Worm (Caenorhabditis elegans): ENCODE results near the gene C08B6.3.

The C08B6.3 gene

DNA sequence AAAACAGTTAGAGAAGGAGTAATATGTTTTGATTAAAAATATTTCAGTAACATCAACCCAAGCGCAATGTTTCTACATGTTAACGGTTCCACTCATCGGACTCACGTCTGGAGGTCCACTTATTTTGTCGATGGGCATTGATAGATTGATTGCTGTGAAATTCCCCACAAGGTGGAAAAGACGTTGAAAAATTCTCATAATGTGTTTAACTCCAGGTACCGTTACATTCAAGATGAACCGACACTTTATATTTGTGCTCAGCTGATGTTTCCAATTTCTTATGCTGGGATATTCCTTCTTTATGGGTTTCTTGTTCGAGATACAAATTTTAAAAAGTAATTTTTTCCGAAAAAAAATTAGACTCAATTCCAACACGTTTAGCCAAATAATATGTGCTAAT lies 41.0 kb upstream of the C08B6.3 start:
- TF ChIP-seq madf-2 (tag; optimal IDR thresholded peaks at IDR 0.05) (no peak), Y22D7AL.16 (tag; optimal IDR thresholded peaks at IDR 0.05) (no peak), pag-3 (tag; optimal IDR thresholded peaks at IDR 0.05; ENCODE audit: borderline replicate concordance) (no peak), nhr-232 (tag; optimal IDR thresholded peaks at IDR 0.05) (no peak)

DNA sequence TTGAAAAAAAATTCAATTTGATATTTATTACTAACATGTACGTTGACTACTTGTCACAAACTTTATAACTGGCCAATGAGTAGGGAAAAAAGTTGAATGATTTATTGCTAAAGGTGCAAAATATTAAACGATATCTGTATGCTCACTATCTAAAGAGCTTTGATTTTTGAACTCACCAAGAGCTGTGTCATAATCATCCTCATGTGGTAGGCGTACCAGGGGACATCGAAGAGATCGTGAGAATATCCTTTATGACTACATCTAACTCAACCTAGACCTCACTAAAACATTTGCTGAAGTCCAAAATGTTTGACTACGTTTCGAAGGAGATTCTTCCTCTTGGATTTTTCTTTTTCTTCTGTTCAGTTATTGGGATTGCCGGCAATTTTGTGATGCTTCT lies 40.2 kb upstream of the C08B6.3 start, which contains the start of gene srsx-28:
srsx-28 (plus strand) TSS at position 301 of the 400 bp plus-strand sequence.
- no peak for TF ChIP-seq rnt-1 (tag; optimal IDR thresholded peaks at IDR 0.05)

DNA sequence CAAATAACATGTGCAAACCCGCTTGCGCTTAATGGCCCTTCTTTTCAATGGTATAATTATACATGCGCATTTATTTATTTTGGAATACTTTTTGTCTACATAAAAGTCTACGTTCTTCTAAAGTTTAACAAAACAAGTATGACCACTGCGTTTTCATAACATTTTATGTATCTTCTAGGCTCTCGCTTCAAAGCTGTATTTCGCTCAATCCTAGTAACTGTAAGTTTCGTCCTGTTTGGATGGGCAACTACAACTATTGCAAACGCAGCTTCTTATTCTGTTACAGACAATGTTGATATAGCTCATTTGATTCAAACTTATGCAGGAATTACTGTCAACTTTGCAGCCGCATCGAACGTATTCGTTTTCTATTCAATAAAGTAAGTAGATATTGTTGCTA lies 37.6 kb upstream of the C08B6.3 start, which contains the start of gene srsx-27:
srsx-27 (plus strand) TSS at position 301 of the 400 bp plus-strand sequence.
- TF ChIP-seq ceh-31 (tag; optimal IDR thresholded peaks at IDR 0.05): no peak
- TF ChIP-seq ceh-45 (GFP tag; IDR thresholded peaks at IDR 0.05): no peak

DNA sequence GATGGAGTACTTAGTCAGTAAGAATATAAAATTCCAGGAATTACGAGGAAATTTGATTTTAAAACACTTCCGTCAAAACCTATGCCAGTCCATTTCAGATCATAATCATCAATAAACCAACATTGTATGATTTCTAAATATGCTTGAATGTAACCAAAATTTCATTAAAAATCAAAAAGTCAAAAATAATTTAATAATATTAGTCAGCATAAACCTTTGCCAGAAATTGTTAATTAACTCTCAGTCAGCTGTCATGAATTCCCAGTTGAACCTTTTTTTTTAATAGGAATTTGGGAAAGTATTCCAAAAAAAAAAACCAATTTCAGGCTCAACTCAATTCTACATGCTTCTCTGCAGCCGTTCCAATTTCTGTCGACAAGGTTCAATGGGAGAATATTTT lies 36.3 kb upstream of the C08B6.3 start, which contains the start of gene srsx-26:
srsx-26 (plus strand) TSS at position 301 of the 400 bp plus-strand sequence.
- no peak for TF ChIP-seq T23F11.4 (GFP tag; optimal IDR thresholded peaks at IDR 0.05)

DNA sequence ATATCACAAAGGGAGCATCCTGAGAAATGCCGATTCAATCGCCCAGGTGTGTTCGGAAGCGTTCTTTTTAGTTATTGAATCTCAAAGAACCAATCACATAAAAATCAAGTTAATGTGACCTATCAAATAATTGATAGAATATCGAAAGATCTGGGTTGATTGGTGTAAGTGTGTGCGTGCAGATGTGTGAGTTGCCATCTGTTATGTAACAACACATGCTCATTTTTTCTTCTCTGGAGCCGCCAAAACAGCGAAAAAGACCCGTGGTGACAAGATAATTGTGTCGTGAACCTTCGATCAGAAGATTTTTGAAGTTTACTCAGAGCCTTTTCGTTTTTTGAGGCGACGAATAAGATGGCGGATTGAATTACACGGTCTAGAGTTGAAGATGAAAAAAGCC lies 34.7 kb upstream of the C08B6.3 start:
- peak; percentile 60 for TF ChIP-seq ceh-18 (tag; optimal IDR thresholded peaks at IDR 0.05)
- no peak for TF ChIP-seq ceh-45 (GFP tag; IDR thresholded peaks at IDR 0.05)

DNA sequence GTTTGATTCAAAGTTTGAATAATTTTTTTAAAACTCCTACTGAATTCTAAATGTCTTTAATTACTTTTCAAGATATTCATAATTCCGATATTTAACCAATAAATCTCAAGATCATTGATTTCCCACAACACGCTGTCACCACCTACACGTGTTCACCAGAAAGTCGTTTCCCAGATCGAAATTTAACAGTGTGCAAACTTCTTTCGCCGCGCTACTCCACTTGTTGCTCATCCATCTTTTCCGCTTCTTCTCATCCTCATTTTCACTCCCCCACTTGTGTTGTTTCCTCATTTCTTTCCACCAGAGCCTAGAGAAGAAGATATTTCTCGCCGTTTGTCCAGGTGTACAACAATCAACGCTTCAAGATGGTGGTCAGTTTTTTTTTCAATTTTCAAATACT lies 33.6 kb upstream of the C08B6.3 start, which contains the start of gene C51E3.9:
C51E3.9 (plus strand) TSS at position 301 of the 400 bp plus-strand sequence.
- TF ChIP-seq fkh-10 (GFP tag; optimal IDR thresholded peaks at IDR 0.05) (no peak), lin-11 (tag; optimal IDR thresholded peaks at IDR 0.05) (no peak), dve-1 (tag; optimal IDR thresholded peaks at IDR 0.05) (no peak), hlh-8 (tag; optimal IDR thresholded peaks at IDR 0.05) (no peak), mec-3 (tag; optimal IDR thresholded peaks at IDR 0.05; ENCODE audit: borderline replicate concordance) (no peak), elt-4 (tag; optimal IDR thresholded peaks at IDR 0.05) (no peak), pha-2 (tag; optimal IDR thresholded peaks at IDR 0.05) (no peak), ets-4 (tag; optimal IDR thresholded peaks at IDR 0.05) (no peak)

DNA sequence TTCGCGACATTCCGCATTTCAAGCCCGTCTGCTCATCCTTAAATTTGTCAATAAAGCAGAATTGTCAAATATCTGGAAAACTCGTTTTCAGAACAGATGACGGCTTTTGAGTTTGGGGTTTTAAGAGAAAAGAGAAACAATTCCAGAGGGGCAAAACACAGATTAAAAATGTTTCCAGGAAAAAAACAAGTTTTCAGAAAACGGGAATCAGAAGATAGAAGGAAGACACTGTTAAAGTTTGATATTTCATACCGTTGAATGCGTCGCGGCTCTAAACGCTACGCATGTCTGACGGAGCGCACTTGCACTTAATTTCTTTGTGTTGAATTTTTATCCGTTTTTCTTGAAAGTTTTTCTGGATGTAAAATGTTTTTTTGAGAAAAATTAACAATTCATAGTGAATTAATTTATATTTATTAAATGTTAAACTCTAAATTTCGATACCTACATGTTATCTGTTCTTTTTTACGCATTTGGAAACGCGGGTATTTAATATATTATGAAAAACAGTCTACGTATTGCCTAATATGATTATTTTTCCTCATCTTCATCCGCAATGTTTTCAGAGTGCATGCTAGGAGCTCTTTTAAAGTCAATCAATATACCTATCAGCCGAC lies 22.1 kb upstream of the C08B6.3 start, which contains the start of the genes C08B6.18, wdr-20 and C08B6.8:
C08B6.18 (minus strand) TSS at position 51 of the 617 bp plus-strand sequence.
wdr-20 (minus strand) TSS at position 82 of the 617 bp plus-strand sequence.
C08B6.8 (plus strand) TSS at position 567 of the 617 bp plus-strand sequence.
- TF ChIP-seq ref-2 (tag; optimal IDR thresholded peaks at IDR 0.05) (no peak), unc-42 (tag; optimal IDR thresholded peaks at IDR 0.05) (peak; percentile 4), nhr-232 (tag; optimal IDR thresholded peaks at IDR 0.05) (no peak)

DNA sequence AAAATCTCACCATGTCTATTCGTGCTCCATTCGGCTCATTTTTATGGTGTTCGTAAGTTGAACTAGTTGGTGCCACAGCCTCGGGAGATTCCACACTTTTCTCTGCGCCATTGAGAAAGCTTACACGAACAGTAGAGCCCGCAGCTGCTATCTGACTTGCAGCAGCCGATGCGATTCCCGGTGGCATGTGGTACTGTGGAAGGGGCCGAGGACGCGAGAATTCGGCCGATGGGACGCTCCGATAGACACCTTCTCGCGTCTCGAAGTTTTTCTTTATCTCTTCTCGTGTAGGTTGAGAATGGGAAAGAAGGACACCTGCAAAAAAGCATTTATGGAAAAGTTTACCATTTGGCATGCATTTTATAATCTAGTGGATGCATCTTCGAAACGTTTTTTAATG lies 21.2 kb upstream of the C08B6.3 start:
- TF ChIP-seq nfya-1 (tag; optimal IDR thresholded peaks at IDR 0.05) (no peak), lin-11 (tag; optimal IDR thresholded peaks at IDR 0.05) (no peak), pag-3 (tag; optimal IDR thresholded peaks at IDR 0.05; ENCODE audit: borderline replicate concordance) (no peak), elt-2 (tag; optimal IDR thresholded peaks at IDR 0.05) (no peak), hlh-6 (tag; optimal IDR thresholded peaks at IDR 0.05) (no peak), tbx-7 (tag; optimal IDR thresholded peaks at IDR 0.05) (no peak), unc-3 (GFP tag; conservative IDR thresholded peaks at IDR 0.05) (no peak), unc-3 (tag; optimal IDR thresholded peaks at IDR 0.05) (no peak), hlh-8 (tag; optimal IDR thresholded peaks at IDR 0.05) (no peak), K02D7.2 (tag; optimal IDR thresholded peaks at IDR 0.05) (no peak), unc-55 (GFP tag; optimal IDR thresholded peaks at IDR 0.05) (no peak), eyg-1 (tag; optimal IDR thresholded peaks at IDR 0.05) (no peak), ceh-31 (tag; optimal IDR thresholded peaks at IDR 0.05) (no peak), hlh-30 (tag; optimal IDR thresholded peaks at IDR 0.05; ENCODE audit: insufficient read depth) (no peak), C08G9.2 (tag; optimal IDR thresholded peaks at IDR 0.05) (no peak), C38D4.7 (GFP tag; optimal IDR thresholded peaks at IDR 0.05) (no peak), ceh-18 (tag; optimal IDR thresholded peaks at IDR 0.05) (no peak)
